Worm (Caenorhabditis elegans) whole organism, L2 larva: ENCODE data around the gene Y71H2AR.2.

Source experiments
- C34F6.9 ChIP-seq: fragments of 150-350 bp; optimal IDR thresholded peaks from 2 replicates; lab custom pipeline; 2014; ENCODE audit warnings: missing biosample characterization, missing genetic modification characterization
- F13H6.1 ChIP-seq: sonication (generic microtip); optimal IDR thresholded peaks from 2 replicates; lab custom pipeline; 2016; ENCODE audit warnings: missing genetic modification characterization, missing compliant biosample characterization
- R02D3.7 ChIP-seq: fragments of 150-350 bp; optimal IDR thresholded peaks from 2 replicates; lab custom pipeline; 2014; ENCODE audit warnings: missing biosample characterization, missing genetic modification characterization
- Y55F3AM.14 ChIP-seq: fragments of 200-800 bp; sonication (Bioruptor generic); optimal IDR thresholded peaks from 2 replicates; lab custom pipeline; 2018; ENCODE audit warnings: mild to moderate bottlenecking, missing genetic modification characterization, missing compliant biosample characterization
- ZK546.5 ChIP-seq: sonication (generic microtip); optimal IDR thresholded peaks from 2 replicates; lab custom pipeline; 2017; ENCODE audit warnings: missing biosample characterization, missing genetic modification characterization
- alr-1 ChIP-seq: fragments of 150-350 bp; optimal IDR thresholded peaks from 2 replicates; lab custom pipeline; 2014; ENCODE audit warnings: missing biosample characterization, missing genetic modification characterization
- blmp-1 ChIP-seq: sonication (generic microtip); optimal IDR thresholded peaks from 2 replicates; lab custom pipeline; 2017; ENCODE audit warnings: missing genetic modification characterization, mild to moderate bottlenecking, missing compliant biosample characterization, antibody characterized with exemption, moderate library complexity; ENCODE audit not compliant: insufficient read depth
- ceh-16 ChIP-seq: fragments of 150-350 bp; optimal IDR thresholded peaks from 2 replicates; lab custom pipeline; 2014; ENCODE audit warnings: missing biosample characterization, missing genetic modification characterization
- ceh-82 ChIP-seq: fragments of 150-350 bp; optimal IDR thresholded peaks from 2 replicates; lab custom pipeline; 2014; ENCODE audit warnings: missing biosample characterization, missing genetic modification characterization
- crh-2 ChIP-seq: sonication (generic microtip); optimal IDR thresholded peaks from 2 replicates; lab custom pipeline; 2017; ENCODE audit warnings: missing biosample characterization, missing genetic modification characterization
- dmd-4 ChIP-seq: sonication (generic microtip); optimal IDR thresholded peaks from 2 replicates; lab custom pipeline; 2017; ENCODE audit warnings: missing biosample characterization, missing genetic modification characterization
- egl-27 ChIP-seq: sonication (generic microtip); optimal IDR thresholded peaks from 3 replicates; lab custom pipeline; 2017; ENCODE audit warnings: missing biosample characterization, missing genetic modification reagents, missing genetic modification characterization
- elt-1 ChIP-seq: fragments of 150-350 bp; optimal IDR thresholded peaks from 2 replicates; lab custom pipeline; 2014; ENCODE audit warnings: missing biosample characterization, missing genetic modification characterization
- elt-3 ChIP-seq: sonication (generic microtip); optimal IDR thresholded peaks from 2 replicates; lab custom pipeline; 2017; ENCODE audit warnings: missing biosample characterization, missing genetic modification characterization
- fos-1 ChIP-seq: fragments of 150-350 bp; optimal IDR thresholded peaks from 2 replicates; lab custom pipeline; 2014; ENCODE audit warnings: missing biosample characterization, missing genetic modification characterization
- gmeb-1 ChIP-seq: fragments of 150-350 bp; optimal IDR thresholded peaks from 2 replicates; lab custom pipeline; 2014; ENCODE audit warnings: missing biosample characterization, missing genetic modification characterization
- lin-11 ChIP-seq: fragments of 150-350 bp; sonication (generic microtip); optimal IDR thresholded peaks from 2 replicates; lab custom pipeline; 2014; ENCODE audit warnings: missing biosample characterization, missing genetic modification characterization, inconsistent platforms, mixed read lengths
- lin-13 ChIP-seq: fragments of 150-350 bp; optimal IDR thresholded peaks from 2 replicates; lab custom pipeline; 2014; ENCODE audit warnings: missing biosample characterization, missing genetic modification reagents, missing genetic modification characterization
- lin-39 ChIP-seq: fragments of 150-350 bp; optimal IDR thresholded peaks from 2 replicates; lab custom pipeline; 2014; ENCODE audit warnings: missing biosample characterization, missing genetic modification reagents, missing genetic modification characterization
- lsy-2 ChIP-seq, 2 experiments: fragments of 150-350 bp in 1 of 2; sonication (generic microtip) in 1 of 2; optimal IDR thresholded peaks; 2 replicates each; lab custom pipeline; 2014 to 2017; ENCODE audit warnings: missing biosample characterization in 2 of 2, missing genetic modification characterization in 2 of 2
- mab-5 ChIP-seq: fragments of 150-350 bp; optimal IDR thresholded peaks from 2 replicates; lab custom pipeline; 2014; ENCODE audit warnings: missing biosample characterization, missing genetic modification characterization
- mbf-1 ChIP-seq: sonication (generic microtip); optimal IDR thresholded peaks from 2 replicates; lab custom pipeline; 2017; ENCODE audit warnings: missing biosample characterization, missing genetic modification characterization
- nhr-10 ChIP-seq: sonication (generic microtip); optimal IDR thresholded peaks from 2 replicates; lab custom pipeline; 2017; ENCODE audit warnings: missing biosample characterization, missing genetic modification characterization
- nhr-12 ChIP-seq: fragments of 150-350 bp; optimal IDR thresholded peaks from 2 replicates; lab custom pipeline; 2014; ENCODE audit warnings: missing biosample characterization, missing genetic modification characterization
- nhr-129 ChIP-seq: fragments of 150-350 bp; optimal IDR thresholded peaks from 2 replicates; lab custom pipeline; 2014; ENCODE audit warnings: missing biosample characterization, missing genetic modification characterization
- nhr-21 ChIP-seq: fragments of 150-350 bp; optimal IDR thresholded peaks from 2 replicates; lab custom pipeline; 2014; ENCODE audit warnings: missing biosample characterization, missing genetic modification characterization
- nhr-23 ChIP-seq: fragments of 150-350 bp; optimal IDR thresholded peaks from 2 replicates; lab custom pipeline; 2014; ENCODE audit warnings: missing biosample characterization, missing genetic modification reagents, missing genetic modification characterization
- nhr-237 ChIP-seq: fragments of 150-350 bp; optimal IDR thresholded peaks from 2 replicates; lab custom pipeline; 2014; ENCODE audit warnings: missing biosample characterization, missing genetic modification characterization
- nhr-25 ChIP-seq: fragments of 150-350 bp; sonication (generic microtip); optimal IDR thresholded peaks from 3 replicates; lab custom pipeline; 2014; ENCODE audit warnings: missing biosample characterization, missing genetic modification characterization
- nhr-6 ChIP-seq: fragments of 150-350 bp; optimal IDR thresholded peaks from 2 replicates; lab custom pipeline; 2014; ENCODE audit warnings: missing biosample characterization, missing genetic modification characterization
- sem-4 ChIP-seq: fragments of 150-350 bp; optimal IDR thresholded peaks from 2 replicates; lab custom pipeline; 2014; ENCODE audit warnings: missing biosample characterization, missing genetic modification reagents, missing genetic modification characterization
- skn-1 ChIP-seq: sonication (generic microtip); optimal IDR thresholded peaks from 2 replicates; lab custom pipeline; 2017; ENCODE audit warnings: missing biosample characterization, missing genetic modification characterization
- sma-3 ChIP-seq: sonication (generic microtip); optimal IDR thresholded peaks from 2 replicates; lab custom pipeline; 2016; ENCODE audit warnings: missing genetic modification reagents, missing genetic modification characterization, missing compliant biosample characterization
- sma-9 ChIP-seq, 2 experiments: fragments of 150-350 bp in 1 of 2; sonication (generic microtip) in 1 of 2; optimal IDR thresholded peaks; 2 replicates each; lab custom pipeline; 2014 to 2016; ENCODE audit warnings: missing genetic modification characterization in 2 of 2, mild to moderate bottlenecking in 1 of 2, missing biosample characterization in 1 of 2, missing compliant biosample characterization in 1 of 2, missing genetic modification reagents in 1 of 2, moderate library complexity in 1 of 2
- snpc-4 ChIP-seq: fragments of 150-350 bp; optimal IDR thresholded peaks from 2 replicates; lab custom pipeline; 2014; ENCODE audit warnings: missing biosample characterization, missing genetic modification characterization
- unc-39 ChIP-seq: fragments of 150-350 bp; optimal IDR thresholded peaks from 2 replicates; lab custom pipeline; 2014; ENCODE audit warnings: missing biosample characterization, missing genetic modification characterization
- unc-55 ChIP-seq: fragments of 150-350 bp; sonication (generic microtip); optimal IDR thresholded peaks from 3 replicates; lab custom pipeline; 2014; ENCODE audit warnings: missing biosample characterization, missing genetic modification reagents, missing genetic modification characterization
- unc-62 ChIP-seq: fragments of 150-350 bp; optimal IDR thresholded peaks from 2 replicates; lab custom pipeline; 2014; ENCODE audit warnings: missing biosample characterization, missing genetic modification reagents, missing genetic modification characterization
- zag-1 ChIP-seq: fragments of 150-350 bp; optimal IDR thresholded peaks from 2 replicates; lab custom pipeline; 2014; ENCODE audit warnings: missing biosample characterization, missing genetic modification characterization
- ztf-1 ChIP-seq: fragments of 200-800 bp; sonication (Bioruptor generic); conservative IDR thresholded peaks from 2 replicates; pipeline ENCODE4 v1.3.6; 2022; ENCODE audit warnings: missing genetic modification characterization, missing compliant biosample characterization
- ztf-4 ChIP-seq: fragments of 150-350 bp; optimal IDR thresholded peaks from 2 replicates; lab custom pipeline; 2014; ENCODE audit warnings: missing biosample characterization, missing genetic modification characterization

The Y71H2AR.2 gene

ce11 chrIII:2875946-2876345 is 35.2 kb upstream of the Y71H2AR.2 start (continued):
- peak; percentile 2 for TF ChIP-seq ceh-16 (tag; lab: Kevin White, UChicago)
- TF ChIP-seq F13H6.1 (tag; lab: Kevin White, UChicago), result peak; percentile 70
- peak; percentile 36 for TF ChIP-seq ztf-4 (tag; lab: Kevin White, UChicago)
- TF ChIP-seq ceh-82 (tag; lab: Kevin White, UChicago), result no peak
- TF ChIP-seq crh-2, result peak; percentile 80
- TF ChIP-seq nhr-12, result no peak
- TF ChIP-seq unc-39, result no peak
- TF ChIP-seq nhr-237, result no peak

- TF ChIP-seq nhr-25 (peak; percentile 59), dmd-4 (tag; lab: Kevin White, UChicago) (no peak), blmp-1 (peak; percentile 32), Y55F3AM.14 (GFP tag; lab: Kevin White, UChicago) (no peak), crh-2 (peak; percentile 61), sma-9 (GFP tag; optimal IDR thresholded peaks at IDR 0.05; lab: Kevin White, UChicago) (peak; percentile 42), sma-9 (tag; optimal IDR thresholded peaks at IDR 0.05; lab: Kevin White, UChicago) (no peak), C34F6.9 (tag; lab: Kevin White, UChicago) (no peak), sma-3 (GFP tag; lab: Kevin White, UChicago) (peak; percentile 36), nhr-237 (no peak), lsy-2 (tag; optimal IDR thresholded peaks at IDR 0.05; lab: Kevin White, UChicago) (peak in 1 of 2 experiments; percentile 18), gmeb-1 (tag; lab: Kevin White, UChicago) (peak; percentile 3), fos-1 (tag; lab: Kevin White, UChicago) (peak; percentile 19), nhr-21 (tag; lab: Kevin White, UChicago) (peak; percentile 14), F13H6.1 (tag; lab: Kevin White, UChicago) (peak; percentile 9)
These were observed 33.6 kb upstream of the Y71H2AR.2 start, which contains the start of gene klf-1 for ce11 chrIII:2874144-2874868. Gene klf-1, plus strand, starts transcription at chrIII:2874818.

ce11 chrIII:2873116-2873644 is 32.5 kb upstream of the Y71H2AR.2 start:
- TF ChIP-seq unc-55 (no peak), nhr-21 (tag; lab: Kevin White, UChicago) (no peak), nhr-237 (no peak), unc-39 (no peak), sma-3 (GFP tag; lab: Kevin White, UChicago) (no peak), alr-1 (tag; lab: Kevin White, UChicago) (no peak), mbf-1 (no peak), zag-1 (no peak), nhr-25 (peak; percentile 49), egl-27 (tag; lab: Kevin White, UChicago) (no peak), fos-1 (tag; lab: Kevin White, UChicago) (no peak), blmp-1 (peak; percentile 74)
- TF ChIP-seq, all 48 proteins: peak for 2

DNA sequence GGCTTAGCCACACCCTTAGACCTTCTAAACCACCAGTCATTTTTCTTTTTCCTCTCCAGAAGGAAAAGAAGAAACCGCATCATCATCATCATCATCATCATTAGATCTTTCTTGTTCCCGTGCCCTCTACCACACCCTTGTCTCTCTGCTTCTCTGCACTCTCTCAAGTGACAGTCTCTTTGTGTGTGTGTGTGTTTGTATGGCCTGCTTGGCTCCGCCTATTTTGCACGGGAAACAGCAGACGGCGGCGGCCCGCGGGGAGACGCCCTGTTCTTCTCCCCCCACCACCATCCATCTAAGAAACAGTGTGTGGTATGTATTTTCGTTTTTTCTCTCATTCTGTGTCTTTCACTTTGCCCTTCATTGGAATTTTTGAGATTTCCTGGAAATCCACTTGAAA is 31.1 kb upstream of the Y71H2AR.2 start:
- TF ChIP-seq ceh-82 (tag; lab: Kevin White, UChicago), result no peak
- peak; percentile 71 for TF ChIP-seq F13H6.1 (tag; lab: Kevin White, UChicago)
- TF ChIP-seq blmp-1, result peak; percentile 87
- TF ChIP-seq elt-3 (tag; lab: Kevin White, UChicago), result no peak
- peak; percentile 96 for TF ChIP-seq nhr-25
- peak; percentile 49 for TF ChIP-seq lin-13 (GFP tag; lab: Kevin White, UChicago)
- peak; percentile 78 for TF ChIP-seq nhr-129 (tag; lab: Kevin White, UChicago)
- no peak for TF ChIP-seq nhr-237
- no peak for TF ChIP-seq ztf-1 (GFP tag; lab: Robert Waterston, UW)
- TF ChIP-seq unc-55, result no peak
- TF ChIP-seq nhr-10 (tag; lab: Kevin White, UChicago), result no peak
- TF ChIP-seq C34F6.9 (tag; lab: Kevin White, UChicago), result peak; percentile 17
- TF ChIP-seq nhr-21 (tag; lab: Kevin White, UChicago), result peak; percentile 85
- TF ChIP-seq unc-39, result no peak
- TF ChIP-seq ZK546.5, result no peak
- TF ChIP-seq R02D3.7 (tag; lab: Kevin White, UChicago), result no peak
- TF ChIP-seq elt-1 (tag; lab: Kevin White, UChicago), result no peak
- TF ChIP-seq unc-62 (GFP tag; lab: Kevin White, UChicago), result no peak
- no peak for TF ChIP-seq ztf-4 (tag; lab: Kevin White, UChicago)
- no peak for TF ChIP-seq snpc-4 (tag; lab: Kevin White, UChicago)
- peak; percentile 69 for TF ChIP-seq egl-27 (tag; lab: Kevin White, UChicago)
- TF ChIP-seq nhr-6 (tag; lab: Kevin White, UChicago), result no peak
- TF ChIP-seq lin-11 (tag; lab: Kevin White, UChicago), result no peak
- no peak for TF ChIP-seq dmd-4 (tag; lab: Kevin White, UChicago)
- TF ChIP-seq mbf-1, result no peak
- TF ChIP-seq nhr-23, result no peak
- TF ChIP-seq Y55F3AM.14 (GFP tag; lab: Kevin White, UChicago), result peak; percentile 9
- TF ChIP-seq fos-1 (tag; lab: Kevin White, UChicago), result peak; percentile 83
- TF ChIP-seq crh-2, result peak; percentile 64
- TF ChIP-seq ceh-16 (tag; lab: Kevin White, UChicago), result peak; percentile 33
- TF ChIP-seq zag-1, result no peak
- TF ChIP-seq sma-9 (GFP tag; optimal IDR thresholded peaks at IDR 0.05; lab: Kevin White, UChicago), result peak; percentile 94
- no peak for TF ChIP-seq sma-9 (tag; optimal IDR thresholded peaks at IDR 0.05; lab: Kevin White, UChicago)
- TF ChIP-seq lin-39 (tag; lab: Kevin White, UChicago), result peak; percentile 51
- no peak for TF ChIP-seq skn-1 (tag; lab: Kevin White, UChicago)
- TF ChIP-seq alr-1 (tag; lab: Kevin White, UChicago), result no peak
- TF ChIP-seq sem-4, result peak; percentile 39
- TF ChIP-seq mab-5 (tag; lab: Kevin White, UChicago), result peak; percentile 15
